Worm (Caenorhabditis elegans) whole organism, young adult: ENCODE results near the gene spp-26.

Experiments used
- F33H1.4 ChIP-seq: fragments of 200-800 bp; sonication (Bioruptor generic); IDR thresholded peaks from 2 replicates; pipeline ENCODE4 v1.3.6; 2022; ENCODE audit warnings: missing genetic modification reagents, missing genetic modification characterization, missing compliant biosample characterization
- F55B11.4 ChIP-seq: sonication (generic microtip); optimal IDR thresholded peaks from 2 replicates; lab custom pipeline; 2016; ENCODE audit warnings: missing compliant biosample characterization, missing genetic modification characterization, borderline replicate concordance; ENCODE audit not compliant: insufficient read depth
- K11D2.4 ChIP-seq: fragments of 200-800 bp; sonication (Bioruptor generic); IDR thresholded peaks from 2 replicates; pipeline ENCODE4 v1.3.6; 2022; ENCODE audit warnings: missing genetic modification reagents, missing genetic modification characterization, missing compliant biosample characterization
- ccch-3 ChIP-seq: fragments of 200-800 bp; sonication (Bioruptor generic); optimal IDR thresholded peaks from 2 replicates; lab custom pipeline; 2018; ENCODE audit warnings: mild to moderate bottlenecking, missing genetic modification characterization, missing compliant biosample characterization
- ceh-91 ChIP-seq: fragments of 200-800 bp; sonication (Bioruptor generic); IDR thresholded peaks from 2 replicates; pipeline ENCODE4 v1.3.6; 2022; ENCODE audit warnings: missing genetic modification reagents, missing genetic modification characterization, missing compliant biosample characterization
- efl-1 ChIP-seq: fragments of 150-350 bp; optimal IDR thresholded peaks from 2 replicates; lab custom pipeline; 2014; ENCODE audit warnings: missing biosample characterization, missing genetic modification reagents, missing genetic modification characterization
- him-1 ChIP-seq: sonication (generic microtip); optimal IDR thresholded peaks from 2 replicates; lab custom pipeline; 2016; ENCODE audit warnings: missing genotype, missing genetic modification reagents, missing genetic modification characterization, missing compliant biosample characterization
- madf-3 ChIP-seq: fragments of 200-800 bp; sonication (Bioruptor generic); IDR thresholded peaks from 2 replicates; pipeline ENCODE4 v1.3.6; 2022; ENCODE audit warnings: missing genetic modification reagents, missing genetic modification characterization, missing compliant biosample characterization
- nfya-2 ChIP-seq: fragments of 200-800 bp; sonication (Bioruptor generic); IDR thresholded peaks from 2 replicates; pipeline ENCODE4 v1.3.6; 2022; ENCODE audit warnings: missing genetic modification reagents, missing genetic modification characterization, missing compliant biosample characterization
- nhr-120 ChIP-seq: fragments of 200-800 bp; sonication (Bioruptor generic); IDR thresholded peaks from 2 replicates; pipeline ENCODE4 v1.3.6; 2022; ENCODE audit warnings: missing genetic modification characterization, missing compliant biosample characterization
- sea-2 ChIP-seq: fragments of 200-800 bp; sonication (Bioruptor generic); IDR thresholded peaks from 2 replicates; pipeline ENCODE4 v1.3.6; 2022; ENCODE audit warnings: missing genetic modification characterization, missing compliant biosample characterization
- snpc-4 ChIP-seq, 5 experiments: fragments of 150-350 bp in 1 of 5; sonication (generic microtip) in 4 of 5; optimal IDR thresholded peaks; 2 replicates each; lab custom pipeline; 2014 to 2018; ENCODE audit warnings: missing genetic modification characterization in 5 of 5, missing biosample characterization in 3 of 5, antibody characterized with exemption in 2 of 5, mild to moderate bottlenecking in 2 of 5, missing compliant biosample characterization in 2 of 5, missing genotype in 2 of 5, moderate library complexity in 2 of 5, missing genetic modification reagents in 1 of 5
- unc-130 ChIP-seq: sonication (generic microtip); optimal IDR thresholded peaks from 2 replicates; lab custom pipeline; 2016; ENCODE audit warnings: missing genetic modification reagents, missing genetic modification characterization, missing compliant biosample characterization

ce11 chrV:6559105-6559504 is at the start of gene spp-26:
- no peak for TF ChIP-seq nfya-2 (GFP tag; lab: Robert Waterston, UW)
- TF ChIP-seq him-1 (tag; lab: Kevin White, UChicago), result no peak
- no peak for TF ChIP-seq snpc-4 (GFP tag; optimal IDR thresholded peaks at IDR 0.05; lab: Kevin White, UChicago)
- TF ChIP-seq snpc-4 (tag; optimal IDR thresholded peaks at IDR 0.05; lab: Kevin White, UChicago), result no peak
- TF ChIP-seq madf-3 (GFP tag; lab: Robert Waterston, UW), result no peak
- TF ChIP-seq F33H1.4, result no peak
- no peak for TF ChIP-seq K11D2.4
- no peak for TF ChIP-seq F55B11.4 (tag; lab: Kevin White, UChicago)
- TF ChIP-seq ceh-91 (GFP tag; lab: Robert Waterston, UW), result no peak
- TF ChIP-seq ccch-3, result no peak
- no peak for TF ChIP-seq sea-2
- no peak for TF ChIP-seq unc-130 (GFP tag; lab: Kevin White, UChicago)
- no peak for TF ChIP-seq nhr-120 (GFP tag; lab: Robert Waterston, UW)
- TF ChIP-seq efl-1 (GFP tag; lab: Kevin White, UChicago), result no peak
